Worm (Caenorhabditis elegans) whole organism, mixed stage, embryonic: ENCODE results near the gene Y50E8A.12.

ENCODE experiments used
- M03D4.4 ChIP-seq: sonication (generic microtip); optimal IDR thresholded peaks from 2 replicates; lab custom pipeline; 2017; ENCODE audit warnings: mild to moderate bottlenecking, missing genetic modification characterization, missing compliant biosample characterization
- bed-3 ChIP-seq: fragments of 200-800 bp; sonication (Bioruptor generic); optimal IDR thresholded peaks from 3 replicates; lab custom pipeline; 2018; ENCODE audit warnings: mild to moderate bottlenecking, missing genetic modification characterization, moderate library complexity, missing compliant biosample characterization
- blmp-1 ChIP-seq: fragments of 150-350 bp; optimal IDR thresholded peaks from 2 replicates; lab custom pipeline; 2014; ENCODE audit warnings: missing biosample characterization, missing genetic modification characterization
- ceh-39 ChIP-seq: fragments of 150-350 bp; optimal IDR thresholded peaks from 2 replicates; lab custom pipeline; 2014; ENCODE audit warnings: missing biosample characterization, missing genetic modification characterization
- ceh-43 ChIP-seq: fragments of 200-800 bp; sonication (Bioruptor generic); optimal IDR thresholded peaks from 2 replicates; lab custom pipeline; 2018; ENCODE audit warnings: mild to moderate bottlenecking, missing genetic modification characterization, moderate library complexity, missing compliant biosample characterization
- ceh-83 ChIP-seq: fragments of 200-800 bp; sonication (Bioruptor generic); optimal IDR thresholded peaks from 2 replicates; lab custom pipeline; 2018; ENCODE audit warnings: mild to moderate bottlenecking, missing genetic modification characterization, missing compliant biosample characterization
- ces-1 ChIP-seq: fragments of 150-350 bp; optimal IDR thresholded peaks from 2 replicates; lab custom pipeline; 2014; ENCODE audit warnings: missing biosample characterization, missing genetic modification reagents, missing genetic modification characterization
- cnd-1 ChIP-seq: fragments of 200-800 bp; sonication (Bioruptor generic); optimal IDR thresholded peaks from 2 replicates; lab custom pipeline; 2018; ENCODE audit warnings: mild to moderate bottlenecking, missing genetic modification characterization, missing compliant biosample characterization
- drap-1 ChIP-seq: fragments of 200-800 bp; sonication (Bioruptor generic); optimal IDR thresholded peaks from 3 replicates; lab custom pipeline; 2018; ENCODE audit warnings: mild to moderate bottlenecking, missing genetic modification characterization, missing compliant biosample characterization
- elt-1 ChIP-seq: sonication (generic microtip); optimal IDR thresholded peaks from 2 replicates; lab custom pipeline; 2017; ENCODE audit warnings: missing genetic modification characterization, mild to moderate bottlenecking, missing compliant biosample characterization, antibody characterized with exemption, moderate library complexity, borderline replicate concordance; ENCODE audit not compliant: insufficient read depth
- elt-3 ChIP-seq: fragments of 150-350 bp; optimal IDR thresholded peaks from 2 replicates; lab custom pipeline; 2014; ENCODE audit warnings: missing biosample characterization, missing genetic modification characterization
- flh-1 ChIP-seq: fragments of 200-800 bp; sonication (Bioruptor generic); optimal IDR thresholded peaks from 2 replicates; lab custom pipeline; 2018; ENCODE audit warnings: mild to moderate bottlenecking, missing genetic modification characterization, moderate library complexity, missing compliant biosample characterization
- ham-2 ChIP-seq: fragments of 200-800 bp; sonication (Bioruptor generic); optimal IDR thresholded peaks from 2 replicates; lab custom pipeline; 2018; ENCODE audit warnings: mild to moderate bottlenecking, missing genetic modification characterization, missing compliant biosample characterization
- hlh-1 ChIP-seq: fragments of 150-350 bp; optimal IDR thresholded peaks from 2 replicates; lab custom pipeline; 2014; ENCODE audit warnings: missing biosample characterization, missing genetic modification reagents, missing genetic modification characterization
- lin-13 ChIP-seq: fragments of 150-350 bp; optimal IDR thresholded peaks from 2 replicates; lab custom pipeline; 2014; ENCODE audit warnings: missing biosample characterization, missing genetic modification characterization
- lin-32 ChIP-seq: fragments of 200-800 bp; sonication (Bioruptor generic); optimal IDR thresholded peaks from 2 replicates; lab custom pipeline; 2018; ENCODE audit warnings: mild to moderate bottlenecking, missing genetic modification characterization, missing compliant biosample characterization
- lsy-2 ChIP-seq: fragments of 150-350 bp; optimal IDR thresholded peaks from 2 replicates; lab custom pipeline; 2014; ENCODE audit warnings: missing biosample characterization, missing genetic modification characterization
- mab-5 ChIP-seq: fragments of 150-350 bp; optimal IDR thresholded peaks from 2 replicates; lab custom pipeline; 2014; ENCODE audit warnings: missing biosample characterization, missing genetic modification characterization
- mls-2 ChIP-seq: sonication (generic microtip); optimal IDR thresholded peaks from 2 replicates; lab custom pipeline; 2016; ENCODE audit warnings: mild to moderate bottlenecking, missing genetic modification characterization, moderate library complexity, missing compliant biosample characterization
- nhr-12 ChIP-seq: fragments of 150-350 bp; optimal IDR thresholded peaks from 2 replicates; lab custom pipeline; 2014; ENCODE audit warnings: missing biosample characterization, missing genetic modification characterization
- nhr-2 ChIP-seq: fragments of 150-350 bp; optimal IDR thresholded peaks from 2 replicates; lab custom pipeline; 2014; ENCODE audit warnings: missing biosample characterization, missing genetic modification characterization
- nhr-237 ChIP-seq: fragments of 150-350 bp; optimal IDR thresholded peaks from 2 replicates; lab custom pipeline; 2014; ENCODE audit warnings: missing biosample characterization, missing genetic modification characterization
- nhr-28 ChIP-seq: fragments of 150-350 bp; optimal IDR thresholded peaks from 2 replicates; lab custom pipeline; 2014; ENCODE audit warnings: missing biosample characterization, missing genetic modification characterization
- nhr-76 ChIP-seq: sonication (generic microtip); optimal IDR thresholded peaks from 2 replicates; lab custom pipeline; 2017; ENCODE audit warnings: missing biosample characterization, missing genetic modification characterization
- pha-4 ChIP-seq: fragments of 150-350 bp; optimal IDR thresholded peaks from 2 replicates; lab custom pipeline; 2018; ENCODE audit warnings: missing biosample characterization, missing genetic modification reagents, missing genetic modification characterization
- sem-2 ChIP-seq: fragments of 200-800 bp; sonication (Bioruptor generic); optimal IDR thresholded peaks from 2 replicates; lab custom pipeline; 2018; ENCODE audit warnings: mild to moderate bottlenecking, missing genetic modification characterization, missing compliant biosample characterization
- snpc-4 ChIP-seq: fragments of 150-350 bp; optimal IDR thresholded peaks from 2 replicates; lab custom pipeline; 2014; ENCODE audit warnings: missing biosample characterization, missing genetic modification characterization
- sptf-1 ChIP-seq: sonication (generic microtip); optimal IDR thresholded peaks from 2 replicates; lab custom pipeline; 2017; ENCODE audit warnings: mild to moderate bottlenecking, missing genetic modification characterization, moderate library complexity, missing compliant biosample characterization
- tbx-8 ChIP-seq: fragments of 200-800 bp; sonication (Bioruptor generic); optimal IDR thresholded peaks from 2 replicates; lab custom pipeline; 2018; ENCODE audit warnings: mild to moderate bottlenecking, missing genetic modification characterization, moderate library complexity, missing compliant biosample characterization
- unc-120 ChIP-seq: sonication (generic microtip); optimal IDR thresholded peaks from 2 replicates; lab custom pipeline; 2017; ENCODE audit warnings: missing genetic modification characterization, missing compliant biosample characterization; ENCODE audit not compliant: poor library complexity, severe bottlenecking
- unc-39 ChIP-seq: fragments of 150-350 bp; optimal IDR thresholded peaks from 2 replicates; lab custom pipeline; 2014; ENCODE audit warnings: missing biosample characterization, missing genetic modification characterization
- unc-62 ChIP-seq: fragments of 150-350 bp; optimal IDR thresholded peaks from 2 replicates; lab custom pipeline; 2014; ENCODE audit warnings: missing biosample characterization, missing genetic modification reagents, missing genetic modification characterization
- zip-8 ChIP-seq: fragments of 150-350 bp; optimal IDR thresholded peaks from 2 replicates; lab custom pipeline; 2014; ENCODE audit warnings: missing biosample characterization, missing genetic modification characterization
- ztf-11 ChIP-seq: fragments of 150-350 bp; optimal IDR thresholded peaks from 2 replicates; lab custom pipeline; 2014; ENCODE audit warnings: missing biosample characterization, missing genetic modification characterization

Y50E8A.12 gene

DNA sequence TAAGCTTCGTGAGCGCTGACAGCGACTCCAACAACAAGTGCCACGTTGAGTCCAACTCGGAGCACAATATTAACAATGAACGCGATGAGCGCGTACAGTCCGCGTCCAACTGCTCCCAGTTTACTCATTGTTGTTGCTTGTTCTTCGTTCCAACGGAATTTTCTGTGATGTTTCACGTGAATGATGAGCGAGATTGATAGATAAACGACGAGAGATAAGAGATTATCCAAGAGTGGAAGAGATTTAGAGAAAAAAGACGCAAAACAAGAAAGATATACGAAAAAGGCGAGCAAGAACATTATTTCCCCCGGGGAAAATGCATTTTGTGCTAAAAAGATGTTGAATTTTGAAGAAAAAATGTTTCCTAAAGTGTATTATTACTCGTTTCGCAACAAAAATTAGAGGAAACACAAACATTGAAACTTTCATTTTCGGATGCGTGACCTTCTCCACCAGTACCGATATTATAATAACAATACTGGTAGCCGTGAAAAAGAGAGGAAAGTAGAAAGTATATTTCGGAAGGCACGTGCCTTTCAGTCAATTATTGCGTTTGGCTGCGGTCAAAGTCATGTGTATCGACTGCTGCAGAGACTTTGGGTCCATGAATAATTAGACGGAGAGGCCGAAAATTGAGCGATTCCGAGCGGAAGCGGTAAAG, 47.6 kb upstream of the Y50E8A.12 start:
- TF ChIP-seq elt-1 (tag; lab: Kevin White, UChicago) (peak; percentile 58), lsy-2 (tag; lab: Kevin White, UChicago) (no peak), unc-62 (peak; percentile 18), cnd-1 (tag; lab: Kevin White, UChicago) (no peak), pha-4 (tag; lab: Kevin White, UChicago) (no peak), unc-120 (tag; lab: Kevin White, UChicago) (peak; percentile 38), elt-3 (tag; lab: Kevin White, UChicago) (peak; percentile 38)

ce11 chrV:14830267-14831175, 46.5 kb upstream of the Y50E8A.12 start:
- TF ChIP-seq ceh-43 (GFP tag; lab: Kevin White, UChicago) (no peak), lin-32 (GFP tag; lab: Kevin White, UChicago) (no peak), unc-120 (tag; lab: Kevin White, UChicago) (peak; percentile 63), mab-5 (tag; lab: Kevin White, UChicago) (no peak), ceh-83 (GFP tag; lab: Kevin White, UChicago) (no peak), mls-2 (tag; lab: Kevin White, UChicago) (no peak), nhr-12 (no peak), nhr-76 (no peak), flh-1 (GFP tag; lab: Kevin White, UChicago) (no peak), blmp-1 (tag; lab: Kevin White, UChicago) (no peak), lsy-2 (tag; lab: Kevin White, UChicago) (no peak), drap-1 (GFP tag; lab: Kevin White, UChicago) (peak; percentile 68), sptf-1 (no peak), unc-62 (no peak), cnd-1 (tag; lab: Kevin White, UChicago) (no peak), elt-3 (tag; lab: Kevin White, UChicago) (no peak), tbx-8 (GFP tag; lab: Kevin White, UChicago) (no peak), zip-8 (tag; lab: Kevin White, UChicago) (no peak), pha-4 (tag; lab: Kevin White, UChicago) (peak; percentile 30), nhr-2 (peak; percentile 80), nhr-28 (tag; lab: Kevin White, UChicago) (no peak), ces-1 (GFP tag; lab: Kevin White, UChicago) (no peak), M03D4.4 (tag; lab: Kevin White, UChicago) (peak; percentile 5), hlh-1 (peak; percentile 66), unc-39 (no peak), snpc-4 (tag; lab: Kevin White, UChicago) (no peak), sem-2 (no peak), bed-3 (GFP tag; lab: Kevin White, UChicago) (no peak), ztf-11 (tag; lab: Kevin White, UChicago) (no peak), ceh-39 (no peak), ham-2 (GFP tag; lab: Kevin White, UChicago) (no peak), lin-13 (tag; lab: Kevin White, UChicago) (no peak), nhr-237 (tag; lab: Kevin White, UChicago) (no peak)
- TF ChIP-seq, all 35 proteins: peak for 6

DNA sequence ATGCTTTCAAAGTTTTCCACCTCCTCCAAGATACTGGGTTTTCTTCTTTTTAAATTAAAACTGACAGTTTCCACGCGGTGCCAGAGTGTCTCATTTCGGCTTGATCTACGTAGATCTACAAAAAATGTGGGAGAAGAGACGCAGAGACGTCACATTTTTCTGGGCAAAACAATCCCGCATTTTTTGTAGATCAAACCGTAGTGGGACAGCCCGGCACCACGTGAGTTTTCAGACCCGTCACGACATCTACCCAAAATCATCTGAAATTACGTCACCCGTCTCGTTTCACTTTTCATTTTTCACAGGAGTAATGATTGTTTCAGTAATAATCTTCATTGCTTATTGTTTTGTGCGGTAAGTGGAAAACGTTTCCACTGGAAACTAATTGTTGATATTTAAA, 44.4 kb upstream of the Y50E8A.12 start:
- TF ChIP-seq ztf-11 (tag; lab: Kevin White, UChicago), result no peak
- peak; percentile 34 for TF ChIP-seq ceh-83 (GFP tag; lab: Kevin White, UChicago)
- TF ChIP-seq nhr-2, result no peak
- no peak for TF ChIP-seq cnd-1 (tag; lab: Kevin White, UChicago)
- TF ChIP-seq sem-2, result peak; percentile 16
- TF ChIP-seq flh-1 (GFP tag; lab: Kevin White, UChicago), result no peak
- TF ChIP-seq hlh-1, result no peak
- TF ChIP-seq blmp-1 (tag; lab: Kevin White, UChicago), result no peak
- no peak for TF ChIP-seq nhr-28 (tag; lab: Kevin White, UChicago)
- no peak for TF ChIP-seq ham-2 (GFP tag; lab: Kevin White, UChicago)
- no peak for TF ChIP-seq nhr-237 (tag; lab: Kevin White, UChicago)
